Worm (Caenorhabditis elegans) whole organism, young adult: ENCODE data around the gene dpy-23.

Experiments used
- B0261.1 ChIP-seq: sonication (generic microtip); optimal IDR thresholded peaks from 2 replicates; lab custom pipeline; 2016; ENCODE audit warnings: mild to moderate bottlenecking, missing genetic modification characterization, moderate library complexity, missing compliant biosample characterization
- C17E4.6 ChIP-seq: fragments of 200-800 bp; sonication (Bioruptor generic); IDR thresholded peaks from 2 replicates; pipeline ENCODE4 v1.3.6; 2022; ENCODE audit warnings: missing genetic modification reagents, missing genetic modification characterization, missing compliant biosample characterization
- F10E7.11 ChIP-seq: sonication (generic microtip); optimal IDR thresholded peaks from 2 replicates; lab custom pipeline; 2017; ENCODE audit warnings: mild to moderate bottlenecking, missing genetic modification characterization, moderate library complexity, missing compliant biosample characterization
- F22D6.2 ChIP-seq: sonication (generic microtip); optimal IDR thresholded peaks from 2 replicates; lab custom pipeline; 2016; ENCODE audit warnings: mild to moderate bottlenecking, missing genetic modification characterization, missing compliant biosample characterization
- F39B2.1 ChIP-seq: fragments of 200-800 bp; sonication (Bioruptor generic); IDR thresholded peaks from 2 replicates; pipeline ENCODE4 v1.3.6; 2022; ENCODE audit warnings: missing genetic modification reagents, missing genetic modification characterization, missing compliant biosample characterization
- F55B11.4 ChIP-seq: sonication (generic microtip); optimal IDR thresholded peaks from 2 replicates; lab custom pipeline; 2016; ENCODE audit warnings: missing compliant biosample characterization, missing genetic modification characterization, borderline replicate concordance; ENCODE audit not compliant: insufficient read depth
- ZK185.1 ChIP-seq: sonication (generic microtip); optimal IDR thresholded peaks from 2 replicates; lab custom pipeline; 2016; ENCODE audit warnings: mild to moderate bottlenecking, missing genetic modification characterization, missing compliant biosample characterization; ENCODE audit not compliant: poor library complexity, severe bottlenecking
- ama-1 ChIP-seq, 3 experiments: fragments of 150-350 bp in 1 of 3; sonication (generic microtip) in 2 of 3; optimal IDR thresholded peaks; 2 replicates each; lab custom pipeline; 2014 to 2018; ENCODE audit warnings: missing biosample characterization in 2 of 3, missing genetic modification characterization in 2 of 3, missing genetic modification reagents in 2 of 3
- attf-6 ChIP-seq: fragments of 200-800 bp; sonication (Bioruptor generic); IDR thresholded peaks from 2 replicates; pipeline ENCODE4 v1.3.6; 2022; ENCODE audit warnings: missing genetic modification reagents, missing genetic modification characterization, missing compliant biosample characterization
- ccch-3 ChIP-seq: fragments of 200-800 bp; sonication (Bioruptor generic); optimal IDR thresholded peaks from 2 replicates; lab custom pipeline; 2018; ENCODE audit warnings: mild to moderate bottlenecking, missing genetic modification characterization, missing compliant biosample characterization
- ceh-27 ChIP-seq: fragments of 200-800 bp; sonication (Bioruptor generic); optimal IDR thresholded peaks from 2 replicates; lab custom pipeline; 2018; ENCODE audit warnings: mild to moderate bottlenecking, missing genetic modification characterization, moderate library complexity, missing compliant biosample characterization
- ceh-40 ChIP-seq: fragments of 200-800 bp; sonication (Bioruptor generic); IDR thresholded peaks from 2 replicates; pipeline ENCODE4 v1.3.6; 2022; ENCODE audit warnings: missing genetic modification characterization, missing compliant biosample characterization
- ceh-58 ChIP-seq: fragments of 200-800 bp; sonication (Bioruptor generic); IDR thresholded peaks from 2 replicates; pipeline ENCODE4 v1.3.6; 2022; ENCODE audit warnings: missing genetic modification characterization, missing compliant biosample characterization
- chd-7 ChIP-seq: sonication (generic microtip); optimal IDR thresholded peaks from 2 replicates; lab custom pipeline; 2016; ENCODE audit warnings: mild to moderate bottlenecking, missing genetic modification characterization, moderate library complexity, missing compliant biosample characterization
- die-1 ChIP-seq: sonication (generic microtip); optimal IDR thresholded peaks from 2 replicates; lab custom pipeline; 2016; ENCODE audit warnings: missing genotype, mild to moderate bottlenecking, missing genetic modification characterization, missing compliant biosample characterization
- dpff-1 ChIP-seq: sonication (generic microtip); optimal IDR thresholded peaks from 2 replicates; lab custom pipeline; 2017; ENCODE audit warnings: mild to moderate bottlenecking, missing genetic modification characterization, missing compliant biosample characterization
- efl-1 ChIP-seq: fragments of 150-350 bp; optimal IDR thresholded peaks from 2 replicates; lab custom pipeline; 2014; ENCODE audit warnings: missing biosample characterization, missing genetic modification reagents, missing genetic modification characterization
- egrh-3 ChIP-seq: fragments of 200-800 bp; sonication (Bioruptor generic); IDR thresholded peaks from 2 replicates; pipeline ENCODE4 v1.3.6; 2022; ENCODE audit warnings: missing genetic modification reagents, missing genetic modification characterization, missing compliant biosample characterization
- ekl-4 ChIP-seq: fragments of 200-800 bp; sonication (Bioruptor generic); IDR thresholded peaks from 2 replicates; pipeline ENCODE4 v1.3.6; 2022; ENCODE audit warnings: missing genetic modification reagents, missing genetic modification characterization, missing compliant biosample characterization
- him-1 ChIP-seq: sonication (generic microtip); optimal IDR thresholded peaks from 2 replicates; lab custom pipeline; 2016; ENCODE audit warnings: missing genotype, missing genetic modification reagents, missing genetic modification characterization, missing compliant biosample characterization
- hlh-12 ChIP-seq: sonication (generic microtip); optimal IDR thresholded peaks from 2 replicates; lab custom pipeline; 2016; ENCODE audit warnings: missing genetic modification characterization, missing compliant biosample characterization
- hlh-26 ChIP-seq: fragments of 200-800 bp; sonication (Bioruptor generic); conservative IDR thresholded peaks from 2 replicates; pipeline ENCODE4 v1.3.6; 2022; ENCODE audit warnings: missing genetic modification reagents, missing genetic modification characterization, missing compliant biosample characterization
- hmg-1.2 ChIP-seq: fragments of 200-800 bp; sonication (Bioruptor generic); IDR thresholded peaks from 2 replicates; pipeline ENCODE4 v1.3.6; 2022; ENCODE audit warnings: missing genetic modification reagents, missing genetic modification characterization, missing compliant biosample characterization
- hmg-20 ChIP-seq: fragments of 200-800 bp; sonication (Bioruptor generic); IDR thresholded peaks from 2 replicates; pipeline ENCODE4 v1.3.6; 2022; ENCODE audit warnings: missing genetic modification reagents, missing genetic modification characterization, missing compliant biosample characterization
- lin-26 ChIP-seq: fragments of 200-800 bp; sonication (Bioruptor generic); IDR thresholded peaks from 2 replicates; pipeline ENCODE4 v1.3.6; 2022; ENCODE audit warnings: missing genetic modification reagents, missing genetic modification characterization, missing compliant biosample characterization
- lin-40 ChIP-seq: sonication (generic microtip); optimal IDR thresholded peaks from 2 replicates; lab custom pipeline; 2016; ENCODE audit warnings: missing genetic modification characterization, mild to moderate bottlenecking, missing compliant biosample characterization, missing genotype, missing genetic modification reagents
- lsy-27 ChIP-seq: sonication (generic microtip); optimal IDR thresholded peaks from 2 replicates; lab custom pipeline; 2017; ENCODE audit warnings: missing genetic modification characterization, mild to moderate bottlenecking, missing compliant biosample characterization, antibody characterized with exemption, missing genotype, borderline replicate concordance; ENCODE audit not compliant: insufficient read depth
- madf-3 ChIP-seq: fragments of 200-800 bp; sonication (Bioruptor generic); IDR thresholded peaks from 2 replicates; pipeline ENCODE4 v1.3.6; 2022; ENCODE audit warnings: missing genetic modification reagents, missing genetic modification characterization, missing compliant biosample characterization
- nfya-1 ChIP-seq: sonication (generic microtip); optimal IDR thresholded peaks from 2 replicates; lab custom pipeline; 2017; ENCODE audit warnings: antibody characterized with exemption, missing compliant biosample characterization, missing genetic modification characterization, borderline replicate concordance; ENCODE audit not compliant: insufficient read depth
- nhr-120 ChIP-seq: fragments of 200-800 bp; sonication (Bioruptor generic); IDR thresholded peaks from 2 replicates; pipeline ENCODE4 v1.3.6; 2022; ENCODE audit warnings: missing genetic modification characterization, missing compliant biosample characterization
- nhr-27 ChIP-seq: fragments of 200-800 bp; sonication (Bioruptor generic); optimal IDR thresholded peaks from 2 replicates; lab custom pipeline; 2018; ENCODE audit warnings: mild to moderate bottlenecking, missing genetic modification characterization, moderate library complexity, missing compliant biosample characterization
- pbrm-1 ChIP-seq: fragments of 200-800 bp; sonication (Bioruptor generic); IDR thresholded peaks from 2 replicates; pipeline ENCODE4 v1.3.6; 2022; ENCODE audit warnings: missing genetic modification reagents, missing genetic modification characterization, missing compliant biosample characterization
- rcor-1 ChIP-seq: fragments of 200-800 bp; sonication (Bioruptor generic); IDR thresholded peaks from 2 replicates; pipeline ENCODE4 v1.3.6; 2022; ENCODE audit warnings: missing genetic modification reagents, missing genetic modification characterization, missing compliant biosample characterization
- rec-8 ChIP-seq, 2 experiments: sonication (generic microtip); optimal IDR thresholded peaks; 2 replicates each; lab custom pipeline; 2016; ENCODE audit warnings: mild to moderate bottlenecking in 2 of 2, missing genetic modification characterization in 2 of 2, missing genetic modification reagents in 2 of 2, missing genotype in 2 of 2, missing biosample characterization in 1 of 2, missing compliant biosample characterization in 1 of 2, moderate library complexity in 1 of 2
- rpc-1 ChIP-seq, 2 experiments: fragments of 150-350 bp in 1 of 2; sonication (generic microtip) in 1 of 2; optimal IDR thresholded peaks; 2 replicates each; lab custom pipeline; 2014 to 2018; ENCODE audit warnings: missing biosample characterization in 1 of 2, missing genetic modification characterization in 1 of 2, missing genetic modification reagents in 1 of 2, missing genotype in 1 of 2
- sea-2 ChIP-seq: fragments of 200-800 bp; sonication (Bioruptor generic); IDR thresholded peaks from 2 replicates; pipeline ENCODE4 v1.3.6; 2022; ENCODE audit warnings: missing genetic modification characterization, missing compliant biosample characterization
- snpc-3.4 ChIP-seq: sonication (generic microtip); optimal IDR thresholded peaks from 2 replicates; lab custom pipeline; 2017; ENCODE audit warnings: missing genetic modification characterization, mild to moderate bottlenecking, missing compliant biosample characterization, antibody characterized with exemption, moderate library complexity, missing genotype, missing genetic modification reagents
- tbp1 ChIP-seq: fragments of 200-800 bp; sonication (Bioruptor generic); optimal IDR thresholded peaks from 2 replicates; lab custom pipeline; 2018; ENCODE audit warnings: mild to moderate bottlenecking, missing genetic modification characterization, missing compliant biosample characterization
- unc-130 ChIP-seq: sonication (generic microtip); optimal IDR thresholded peaks from 2 replicates; lab custom pipeline; 2016; ENCODE audit warnings: missing genetic modification reagents, missing genetic modification characterization, missing compliant biosample characterization
- unc-62 ChIP-seq: fragments of 150-350 bp; optimal IDR thresholded peaks from 2 replicates; lab custom pipeline; 2014; ENCODE audit warnings: missing biosample characterization, missing genetic modification reagents, missing genetic modification characterization
- zfh-2 ChIP-seq: fragments of 200-800 bp; sonication (Bioruptor generic); conservative IDR thresholded peaks from 2 replicates; pipeline ENCODE4 v1.3.6; 2022; ENCODE audit warnings: missing genetic modification reagents, missing genetic modification characterization, missing compliant biosample characterization
- ztf-18 ChIP-seq: sonication (generic microtip); optimal IDR thresholded peaks from 2 replicates; lab custom pipeline; 2016; ENCODE audit warnings: missing genotype, mild to moderate bottlenecking, missing genetic modification characterization, missing compliant biosample characterization
- ztf-22 ChIP-seq: fragments of 200-800 bp; sonication (Bioruptor generic); optimal IDR thresholded peaks from 2 replicates; lab custom pipeline; 2018; ENCODE audit warnings: mild to moderate bottlenecking, missing genetic modification characterization, moderate library complexity, missing compliant biosample characterization
- ztf-26 ChIP-seq: sonication (generic microtip); optimal IDR thresholded peaks from 2 replicates; lab custom pipeline; 2017; ENCODE audit warnings: missing genetic modification characterization, missing compliant biosample characterization
- ztf-3 ChIP-seq: fragments of 200-800 bp; sonication (Bioruptor generic); optimal IDR thresholded peaks from 2 replicates; lab custom pipeline; 2018; ENCODE audit warnings: mild to moderate bottlenecking, missing genetic modification characterization, missing compliant biosample characterization

dpy-23 gene

DNA sequence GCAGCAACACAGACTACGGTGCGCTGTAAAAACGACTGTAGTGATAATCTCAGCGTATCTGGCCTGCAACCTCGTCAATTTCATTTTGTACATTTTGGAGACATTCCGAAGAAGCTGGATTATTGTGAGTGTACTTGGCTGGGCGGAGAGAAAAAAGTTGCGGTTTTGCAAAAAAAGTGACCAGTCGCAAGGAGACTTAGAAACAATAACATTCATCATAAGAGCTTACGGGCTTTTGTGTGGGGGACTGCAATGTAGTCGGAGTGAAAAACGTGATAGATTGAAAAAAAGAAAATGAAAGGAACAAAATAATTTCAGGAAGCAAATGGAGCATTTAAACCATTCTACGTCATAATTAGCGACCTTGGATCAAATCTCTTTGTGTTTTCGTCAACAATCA is 19.3 kb downstream of the dpy-23 start (continued):
- TF ChIP-seq ekl-4 (GFP tag; lab: Robert Waterston, UW) = no peak
- TF ChIP-seq ccch-3 = no peak
- no peak for TF ChIP-seq ama-1 (optimal IDR thresholded peaks at IDR 0.05; lab: Kevin White, UChicago)
- TF ChIP-seq ama-1 (GFP tag; optimal IDR thresholded peaks at IDR 0.05; lab: Kevin White, UChicago) = no peak
- TF ChIP-seq hlh-26 (GFP tag; lab: Robert Waterston, UW) = no peak
- no peak for TF ChIP-seq pbrm-1
- TF ChIP-seq F55B11.4 (tag; lab: Kevin White, UChicago) = no peak
- no peak for TF ChIP-seq attf-6 (GFP tag; lab: Robert Waterston, UW)
- no peak for TF ChIP-seq zfh-2
- TF ChIP-seq, all 124 proteins: peak for 0

DNA sequence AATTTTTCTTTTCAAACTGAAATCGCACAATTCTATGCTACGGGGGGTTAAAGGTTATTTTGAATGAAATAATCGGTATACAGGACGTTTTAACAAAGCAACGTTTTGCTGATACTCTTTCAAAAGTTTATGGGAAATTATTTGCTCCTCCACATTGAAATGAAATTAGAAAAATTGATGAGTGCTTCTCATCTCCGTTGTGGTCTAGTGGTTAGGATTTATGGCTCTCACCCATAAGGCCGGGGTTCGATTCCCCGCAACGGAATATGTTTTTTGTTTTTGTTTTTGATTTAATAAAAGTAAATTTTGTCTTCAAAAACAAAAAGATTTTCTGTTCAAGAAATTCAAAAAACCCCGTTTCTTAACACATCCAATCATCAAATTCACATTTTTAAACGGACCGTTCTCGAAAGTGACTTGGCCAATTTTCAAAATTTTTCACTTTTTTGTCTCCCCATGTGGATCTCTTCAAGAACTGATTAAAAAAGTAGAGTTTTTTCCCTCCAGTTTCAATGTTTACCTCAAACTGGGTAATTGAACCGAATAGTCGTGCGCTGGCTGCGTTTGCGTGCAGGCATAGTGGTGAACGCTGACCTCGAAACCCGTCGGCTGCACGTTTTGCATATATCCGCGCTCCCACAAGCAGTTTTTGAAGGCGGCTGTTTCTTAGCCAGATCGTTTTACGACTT is 20.6 kb downstream of the dpy-23 start:
- no peak for TF ChIP-seq chd-7 (tag; lab: Kevin White, UChicago)
- peak; percentile 74 for TF ChIP-seq B0261.1 (tag; lab: Kevin White, UChicago)
- TF ChIP-seq unc-130 (GFP tag; lab: Kevin White, UChicago) = no peak
- no peak for TF ChIP-seq lsy-27 (tag; lab: Kevin White, UChicago)
- TF ChIP-seq C17E4.6 (GFP tag; lab: Robert Waterston, UW) = no peak
- no peak for TF ChIP-seq ceh-27
- TF ChIP-seq sea-2 = no peak
- no peak for TF ChIP-seq ztf-26 (tag; lab: Kevin White, UChicago)
- no peak for TF ChIP-seq ZK185.1 (tag; lab: Kevin White, UChicago)
- TF ChIP-seq F10E7.11 (tag; lab: Kevin White, UChicago) = no peak
- TF ChIP-seq efl-1 (GFP tag; lab: Kevin White, UChicago) = no peak
- no peak for TF ChIP-seq ceh-40 (GFP tag; lab: Robert Waterston, UW)
- no peak for TF ChIP-seq rec-8 (tag; optimal IDR thresholded peaks at IDR 0.05; lab: Kevin White, UChicago)
- TF ChIP-seq madf-3 = no peak
- TF ChIP-seq lin-26 (GFP tag; lab: Robert Waterston, UW) = peak; percentile 82
- peak; percentile 70 for TF ChIP-seq hmg-1.2 (GFP tag; lab: Robert Waterston, UW)
- TF ChIP-seq nhr-27 (tag; lab: Kevin White, UChicago) = no peak
- TF ChIP-seq ztf-22 (GFP tag; lab: Kevin White, UChicago) = no peak
- TF ChIP-seq rpc-1 (optimal IDR thresholded peaks at IDR 0.05; lab: Kevin White, UChicago) = peak; percentile 72
- TF ChIP-seq rpc-1 (tag; optimal IDR thresholded peaks at IDR 0.05; lab: Kevin White, UChicago) = peak; percentile 87
- no peak for TF ChIP-seq hlh-26 (GFP tag; lab: Robert Waterston, UW)
- no peak for TF ChIP-seq ceh-58 (GFP tag; lab: Robert Waterston, UW)
- TF ChIP-seq hlh-12 (tag; lab: Kevin White, UChicago) = no peak
- 0 out of 2 replicates have a peak, but pooled peaks have one; percentile 42 for TF ChIP-seq nhr-120 (GFP tag; lab: Robert Waterston, UW)
- TF ChIP-seq pbrm-1 = peak; percentile 10; the same call in 1 of the 2 replicates
- no peak for TF ChIP-seq unc-62 (GFP tag; lab: Kevin White, UChicago)
- no peak for TF ChIP-seq ztf-18 (tag; lab: Kevin White, UChicago)
- peak; percentile 50 for TF ChIP-seq die-1 (tag; lab: Kevin White, UChicago)
- TF ChIP-seq ztf-3 (GFP tag; lab: Kevin White, UChicago) = no peak
- no peak for TF ChIP-seq F22D6.2 (tag; lab: Kevin White, UChicago)
- TF ChIP-seq F39B2.1 = no peak
- TF ChIP-seq nfya-1 (tag; lab: Kevin White, UChicago) = no peak
- TF ChIP-seq lin-40 (tag; lab: Kevin White, UChicago) = no peak
- no peak for TF ChIP-seq dpff-1
- TF ChIP-seq egrh-3 = no peak
- no peak for TF ChIP-seq snpc-3.4 (tag; lab: Kevin White, UChicago)
- no peak for TF ChIP-seq him-1 (tag; lab: Kevin White, UChicago)
- TF ChIP-seq hmg-20 (GFP tag; lab: Robert Waterston, UW) = no peak
- TF ChIP-seq rcor-1 = 0 out of 2 replicates have a peak, but pooled peaks have one; percentile 7
- peak; percentile 90 for TF ChIP-seq tbp1 (GFP tag; lab: Kevin White, UChicago)
